Fruit fly (Drosophila melanogaster) whole organism, embryonic: ENCODE data around the gene HemK1.

Source experiments
- Abd-B ChIP-seq: fragments of 200-800 bp; sonication (Bioruptor generic); optimal IDR thresholded peaks from 2 replicates; lab custom pipeline; 2018; ENCODE audit warnings: missing biosample characterization, mild to moderate bottlenecking, missing genetic modification characterization, moderate library complexity
- Antp ChIP-seq: fragments of 200-800 bp; sonication (Bioruptor generic); optimal IDR thresholded peaks from 3 replicates; lab custom pipeline; 2016; ENCODE audit warnings: missing biosample characterization, missing genetic modification characterization
- Atf3 ChIP-seq: fragments of 200-800 bp; sonication (Bioruptor generic); optimal IDR thresholded peaks from 3 replicates; lab custom pipeline; 2016; ENCODE audit warnings: missing biosample characterization, missing genetic modification characterization
- CG10274 ChIP-seq: fragments of 200-800 bp; sonication (Bioruptor generic); optimal IDR thresholded peaks from 3 replicates; lab custom pipeline; 2017; ENCODE audit warnings: missing biosample characterization, mild to moderate bottlenecking, missing genetic modification characterization
- CG11560 ChIP-seq: fragments of 200-800 bp; sonication (Bioruptor generic); IDR thresholded peaks from 3 replicates; pipeline ENCODE4 v1.3.6; 2022; ENCODE audit warnings: missing biosample characterization, missing genetic modification characterization
- CG11696 ChIP-seq: fragments of 200-800 bp; sonication (Bioruptor generic); IDR thresholded peaks from 2 replicates; pipeline ENCODE4 v1.3.6; 2022; ENCODE audit warnings: missing biosample characterization, missing genetic modification characterization
- CG12104 ChIP-seq: fragments of 200-800 bp; sonication (Bioruptor generic); optimal IDR thresholded peaks from 3 replicates; lab custom pipeline; 2016; ENCODE audit warnings: missing biosample characterization, missing genetic modification characterization
- CG12299 ChIP-seq: fragments of 200-800 bp; sonication (Bioruptor generic); optimal IDR thresholded peaks from 2 replicates; lab custom pipeline; 2018; ENCODE audit warnings: missing biosample characterization, mild to moderate bottlenecking, missing genetic modification characterization
- CG12769 ChIP-seq: fragments of 200-800 bp; sonication (Bioruptor generic); optimal IDR thresholded peaks from 2 replicates; lab custom pipeline; 2019; ENCODE audit warnings: missing biosample characterization, mild to moderate bottlenecking, missing genetic modification characterization, moderate library complexity
- CG14050 ChIP-seq: fragments of 200-800 bp; sonication (Bioruptor generic); IDR thresholded peaks from 3 replicates; pipeline ENCODE4 v1.3.6; 2022; ENCODE audit warnings: missing biosample characterization, missing genetic modification characterization
- CG15479 ChIP-seq: fragments of 200-800 bp; sonication (Bioruptor generic); optimal IDR thresholded peaks from 3 replicates; lab custom pipeline; 2019; ENCODE audit warnings: missing biosample characterization, mild to moderate bottlenecking, missing genetic modification characterization, moderate library complexity
- CG17802 ChIP-seq: fragments of 200-800 bp; sonication (Bioruptor generic); optimal IDR thresholded peaks from 2 replicates; lab custom pipeline; 2018; ENCODE audit warnings: missing biosample characterization, mild to moderate bottlenecking, missing genetic modification characterization, moderate library complexity
- CG18476 ChIP-seq: fragments of 200-800 bp; sonication (Bioruptor generic); optimal IDR thresholded peaks from 2 replicates; lab custom pipeline; 2016; ENCODE audit warnings: missing biosample characterization, mild to moderate bottlenecking, missing genetic modification characterization
- CG32532 ChIP-seq: fragments of 200-800 bp; sonication (Bioruptor generic); IDR thresholded peaks from 2 replicates; pipeline ENCODE4 v1.3.6; 2022; ENCODE audit warnings: missing biosample characterization, missing genetic modification characterization
- CG33557 ChIP-seq: fragments of 200-800 bp; sonication (Bioruptor generic); optimal IDR thresholded peaks from 2 replicates; lab custom pipeline; 2019; ENCODE audit warnings: missing biosample characterization, mild to moderate bottlenecking, missing genetic modification characterization, moderate library complexity
- CG4820 ChIP-seq: fragments of 200-800 bp; sonication (Bioruptor generic); optimal IDR thresholded peaks from 3 replicates; lab custom pipeline; 2016; ENCODE audit warnings: missing biosample characterization, missing genetic modification characterization
- CG7963 ChIP-seq: fragments of 200-800 bp; sonication (Bioruptor generic); IDR thresholded peaks from 3 replicates; pipeline ENCODE4 v1.3.6; 2022; ENCODE audit warnings: missing biosample characterization, missing genetic modification characterization; ENCODE audit not compliant: partially characterized antibody
- CG8089 ChIP-seq: fragments of 200-800 bp; sonication (Bioruptor generic); optimal IDR thresholded peaks from 3 replicates; lab custom pipeline; 2016; ENCODE audit warnings: missing biosample characterization, missing genetic modification characterization
- CG9437 ChIP-seq: fragments of 200-800 bp; sonication (Bioruptor generic); optimal IDR thresholded peaks from 2 replicates; lab custom pipeline; 2018; ENCODE audit warnings: missing biosample characterization, mild to moderate bottlenecking, missing genetic modification characterization
- CG9932 ChIP-seq: fragments of 200-800 bp; sonication (Bioruptor generic); IDR thresholded peaks from 2 replicates; pipeline ENCODE4 v1.3.6; 2022; ENCODE audit warnings: missing biosample characterization, missing genetic modification characterization
- Chrac-16 ChIP-seq: fragments of 200-800 bp; sonication (Bioruptor generic); optimal IDR thresholded peaks from 3 replicates; lab custom pipeline; 2016; ENCODE audit warnings: missing biosample characterization, missing genetic modification characterization
- CkIIα-i1 ChIP-seq: fragments of 200-800 bp; sonication (Bioruptor generic); IDR thresholded peaks from 2 replicates; pipeline ENCODE4 v1.3.6; 2022; ENCODE audit warnings: missing biosample characterization, missing genetic modification characterization
- CoRest ChIP-seq: fragments of 200-800 bp; sonication (Bioruptor generic); optimal IDR thresholded peaks from 3 replicates; lab custom pipeline; 2018; ENCODE audit warnings: missing biosample characterization, mild to moderate bottlenecking, missing genetic modification characterization, moderate library complexity
- Dad ChIP-seq: fragments of 200-800 bp; sonication (Bioruptor generic); optimal IDR thresholded peaks from 3 replicates; lab custom pipeline; 2016; ENCODE audit warnings: missing biosample characterization, missing genetic modification characterization
- Elba2 ChIP-seq: fragments of 200-800 bp; sonication (Bioruptor generic); optimal IDR thresholded peaks from 3 replicates; lab custom pipeline; 2016; ENCODE audit warnings: missing biosample characterization, missing genetic modification characterization
- H15 ChIP-seq: fragments of 200-800 bp; sonication (Bioruptor generic); IDR thresholded peaks from 3 replicates; pipeline ENCODE4 v1.3.6; 2022; ENCODE audit warnings: missing biosample characterization, missing genetic modification characterization
- Hr3 ChIP-seq: fragments of 200-800 bp; sonication (Bioruptor generic); optimal IDR thresholded peaks from 3 replicates; lab custom pipeline; 2016; ENCODE audit warnings: missing biosample characterization, missing genetic modification characterization
- NfI ChIP-seq: fragments of 200-800 bp; sonication (Bioruptor generic); optimal IDR thresholded peaks from 3 replicates; lab custom pipeline; 2018; ENCODE audit warnings: missing biosample characterization, mild to moderate bottlenecking, missing genetic modification characterization, moderate library complexity
- Rfx ChIP-seq: fragments of 200-800 bp; sonication (Bioruptor generic); IDR thresholded peaks from 2 replicates; pipeline ENCODE4 v1.3.6; 2022; ENCODE audit warnings: missing biosample characterization, missing genetic modification characterization
- Xbp1 ChIP-seq: fragments of 200-800 bp; sonication (Bioruptor generic); optimal IDR thresholded peaks from 3 replicates; lab custom pipeline; 2016; ENCODE audit warnings: missing biosample characterization, mild to moderate bottlenecking, missing genetic modification characterization
- Xrp1 ChIP-seq: fragments of 200-800 bp; sonication (Bioruptor generic); IDR thresholded peaks from 2 replicates; pipeline ENCODE4 v1.3.6; 2022; ENCODE audit warnings: missing biosample characterization, missing genetic modification characterization
- abd-A ChIP-seq: fragments of 200-800 bp; sonication (Bioruptor generic); optimal IDR thresholded peaks from 3 replicates; lab custom pipeline; 2019; ENCODE audit warnings: missing biosample characterization, mild to moderate bottlenecking, missing genetic modification characterization, moderate library complexity
- ac ChIP-seq: fragments of 200-800 bp; sonication (Bioruptor generic); optimal IDR thresholded peaks from 3 replicates; lab custom pipeline; 2017; ENCODE audit warnings: missing biosample characterization, mild to moderate bottlenecking, missing genetic modification characterization
- ara ChIP-seq: fragments of 200-800 bp; sonication (Bioruptor generic); IDR thresholded peaks from 2 replicates; pipeline ENCODE4 v1.3.6; 2022; ENCODE audit warnings: missing biosample characterization, missing genetic modification characterization
- ash1 ChIP-seq: fragments of 200-800 bp; sonication (Bioruptor generic); optimal IDR thresholded peaks from 2 replicates; lab custom pipeline; 2018; ENCODE audit warnings: missing biosample characterization, mild to moderate bottlenecking, missing genetic modification characterization
- ato ChIP-seq: fragments of 200-800 bp; sonication (Bioruptor generic); IDR thresholded peaks from 2 replicates; pipeline ENCODE4 v1.3.6; 2022; ENCODE audit warnings: missing biosample characterization, missing genetic modification characterization; ENCODE audit not compliant: partially characterized antibody
- chif ChIP-seq, 2 experiments: fragments of 200-800 bp; sonication (Bioruptor generic); optimal IDR thresholded peaks; 3 replicates each; lab custom pipeline; 2016; ENCODE audit warnings: missing biosample characterization in 2 of 2, missing genetic modification characterization in 2 of 2
- crol ChIP-seq: fragments of 200-800 bp; sonication (Bioruptor generic); IDR thresholded peaks from 2 replicates; pipeline ENCODE4 v1.3.6; 2022; ENCODE audit warnings: missing biosample characterization, missing genetic modification characterization
- dan ChIP-seq: fragments of 200-800 bp; sonication (Bioruptor generic); IDR thresholded peaks from 2 replicates; pipeline ENCODE4 v1.3.6; 2022; ENCODE audit warnings: missing biosample characterization, missing genetic modification characterization
- dm ChIP-seq: fragments of 200-800 bp; sonication (Bioruptor generic); optimal IDR thresholded peaks from 3 replicates; lab custom pipeline; 2016; ENCODE audit warnings: missing biosample characterization, missing genetic modification characterization
- emc ChIP-seq: fragments of 200-800 bp; sonication (Bioruptor generic); optimal IDR thresholded peaks from 2 replicates; lab custom pipeline; 2016; ENCODE audit warnings: missing biosample characterization, missing genetic modification characterization
- fru ChIP-seq: fragments of >200 bp; optimal IDR thresholded peaks from 2 replicates; lab custom pipeline; 2017
- her ChIP-seq: fragments of 200-800 bp; sonication (Bioruptor generic); optimal IDR thresholded peaks from 2 replicates; lab custom pipeline; 2016; ENCODE audit warnings: missing biosample characterization, missing genetic modification characterization
- jigr1 ChIP-seq: fragments of 200-800 bp; sonication (Bioruptor generic); IDR thresholded peaks from 3 replicates; pipeline ENCODE4 v1.3.6; 2022; ENCODE audit warnings: missing biosample characterization, missing genetic modification characterization
- luna ChIP-seq: fragments of 200-800 bp; sonication (Bioruptor generic); optimal IDR thresholded peaks from 2 replicates; lab custom pipeline; 2016; ENCODE audit warnings: missing biosample characterization, missing genetic modification characterization
- maf-S ChIP-seq: fragments of 200-800 bp; sonication (Bioruptor generic); optimal IDR thresholded peaks from 2 replicates; lab custom pipeline; 2016; ENCODE audit warnings: missing biosample characterization, missing genetic modification characterization
- nmo ChIP-seq: fragments of 200-800 bp; sonication (Bioruptor generic); optimal IDR thresholded peaks from 2 replicates; lab custom pipeline; 2018; ENCODE audit warnings: missing biosample characterization, mild to moderate bottlenecking, missing genetic modification characterization, moderate library complexity
- ro ChIP-seq: fragments of 200-800 bp; sonication (Bioruptor generic); IDR thresholded peaks from 2 replicates; pipeline ENCODE4 v1.3.6; 2022; ENCODE audit warnings: missing biosample characterization, missing genetic modification characterization
- salm ChIP-seq: fragments of 200-800 bp; sonication (Bioruptor generic); optimal IDR thresholded peaks from 2 replicates; lab custom pipeline; 2018; ENCODE audit warnings: missing biosample characterization, mild to moderate bottlenecking, missing genetic modification characterization
- sens-2 ChIP-seq: fragments of 200-800 bp; sonication (Bioruptor generic); IDR thresholded peaks from 2 replicates; pipeline ENCODE4 v1.3.6; 2022; ENCODE audit warnings: missing biosample characterization, missing genetic modification characterization
- usp ChIP-seq: fragments of >200 bp; optimal IDR thresholded peaks from 2 replicates; lab custom pipeline; 2017; ENCODE audit warnings: missing biosample characterization, missing genetic modification characterization
- zfh2 ChIP-seq: fragments of 200-800 bp; sonication (Bioruptor generic); optimal IDR thresholded peaks from 2 replicates; lab custom pipeline; 2016; ENCODE audit warnings: missing biosample characterization, missing genetic modification characterization

Gene HemK1

DNA sequence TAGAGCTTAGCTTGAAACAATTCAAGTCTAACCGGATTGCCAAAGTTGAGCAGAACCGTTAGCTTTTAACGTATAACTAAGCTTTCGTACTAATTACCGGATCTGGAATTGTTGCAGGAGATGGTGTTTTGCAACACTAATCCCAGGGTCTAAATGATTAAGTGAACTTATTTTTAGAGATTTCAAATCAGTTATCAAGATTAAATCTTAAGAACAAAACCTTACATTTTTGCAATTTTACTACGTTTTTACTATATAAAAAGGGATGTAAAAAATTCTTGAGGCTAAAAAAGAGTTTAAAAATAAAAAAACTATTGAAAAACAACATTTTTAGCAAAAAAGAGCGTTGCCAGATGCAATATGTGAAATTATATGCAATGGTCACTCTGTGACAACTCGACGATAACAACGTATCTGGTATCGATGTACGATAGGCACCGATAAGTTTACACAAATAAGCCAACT is 21.2 kb upstream of the HemK1 start, which contains the start of the genes KFase and epsilonCOP (continued):
- no peak for TF ChIP-seq abd-A (tag; lab: Kevin White, UChicago)
- no peak for TF ChIP-seq crol (GFP tag; lab: Robert Waterston, UW)
- peak; percentile 66 for TF ChIP-seq nmo (GFP tag; lab: Kevin White, UChicago)
- TF ChIP-seq ro (GFP tag; lab: Robert Waterston, UW): no peak
- TF ChIP-seq dan: no peak
- peak; percentile 63 for TF ChIP-seq CG12104 (GFP tag; lab: Kevin White, UChicago)
- TF ChIP-seq Xbp1 (GFP tag; lab: Kevin White, UChicago): peak; percentile 74
- no peak for TF ChIP-seq CG8089 (GFP tag; lab: Kevin White, UChicago)
- peak; percentile 51 for TF ChIP-seq Hr3
- TF ChIP-seq CG32532 (GFP tag; lab: Robert Waterston, UW): peak; percentile 56; the same call in 1 of the 2 replicates
- TF ChIP-seq ash1 (GFP tag; lab: Kevin White, UChicago): no peak
- no peak for TF ChIP-seq CkIIα-i1 (GFP tag; lab: Robert Waterston, UW)
- TF ChIP-seq chif (GFP tag; optimal IDR thresholded peaks at IDR 0.05; lab: Kevin White, UChicago): peak; percentile 34 to 36
- TF ChIP-seq CoRest (tag; lab: Kevin White, UChicago): peak; percentile 80
- TF ChIP-seq CG11560 (tag; lab: Robert Waterston, UW): no peak
- TF ChIP-seq Chrac-16 (GFP tag; lab: Kevin White, UChicago): peak; percentile 35
- peak; percentile 59 for TF ChIP-seq zfh2 (GFP tag; lab: Kevin White, UChicago)
- peak; percentile 6 for TF ChIP-seq emc
- TF ChIP-seq maf-S (GFP tag; lab: Kevin White, UChicago): peak; percentile 52
- TF ChIP-seq salm (tag; lab: Kevin White, UChicago): no peak
- TF ChIP-seq CG4820 (GFP tag; lab: Kevin White, UChicago): peak; percentile 46
- TF ChIP-seq CG33557: peak; percentile 44
- peak; percentile 50 for TF ChIP-seq Dad (GFP tag; lab: Kevin White, UChicago)
- TF ChIP-seq H15: no peak
- peak; percentile 49 for TF ChIP-seq CG12299 (tag; lab: Kevin White, UChicago)
- no peak for TF ChIP-seq usp (GFP tag; lab: Kevin White, UChicago)
- TF ChIP-seq CG11696 (GFP tag; lab: Robert Waterston, UW): no peak
- TF ChIP-seq ac (GFP tag; lab: Kevin White, UChicago): no peak
- TF ChIP-seq jigr1 (GFP tag; lab: Robert Waterston, UW): peak; percentile 59; the same call in 1 of the 3 replicates
- TF ChIP-seq CG15479 (GFP tag; lab: Kevin White, UChicago): no peak
- no peak for TF ChIP-seq fru (lab: Kevin White, UChicago)
- TF ChIP-seq sens-2 (GFP tag; lab: Robert Waterston, UW): no peak
- TF ChIP-seq CG14050: 0 out of 3 replicates have a peak, but pooled peaks have one; percentile 26
- TF ChIP-seq Abd-B (GFP tag; lab: Kevin White, UChicago): peak; percentile 52
- TF ChIP-seq Xrp1 (GFP tag; lab: Robert Waterston, UW): peak; percentile 39; the same call in 1 of the 2 replicates
- no peak for TF ChIP-seq CG12769
- no peak for TF ChIP-seq CG10274 (GFP tag; lab: Kevin White, UChicago)
- peak; percentile 38 for TF ChIP-seq CG18476
- peak; percentile 59 for TF ChIP-seq CG9932
- TF ChIP-seq NfI (GFP tag; lab: Kevin White, UChicago): peak; percentile 62
- peak; percentile 71; the same call in 2 of the 3 replicates for TF ChIP-seq CG7963 (GFP tag; lab: Robert Waterston, UW)
- peak; percentile 4 for TF ChIP-seq Elba2
- TF ChIP-seq Antp (GFP tag; lab: Kevin White, UChicago): peak; percentile 16
- peak; percentile 38 for TF ChIP-seq her (GFP tag; lab: Kevin White, UChicago)
- TF ChIP-seq dm (GFP tag; lab: Kevin White, UChicago): peak; percentile 37
- TF ChIP-seq Rfx: peak; percentile 65; the same call in 1 of the 2 replicates
- TF ChIP-seq luna (GFP tag; lab: Kevin White, UChicago): no peak
- no peak for TF ChIP-seq ara (GFP tag; lab: Robert Waterston, UW)
- peak; percentile 63; the same call in 1 of the 2 replicates for TF ChIP-seq ato (GFP tag; lab: Robert Waterston, UW)
- TF ChIP-seq CG17802 (tag; lab: Kevin White, UChicago): no peak
- peak; percentile 20 for TF ChIP-seq Atf3 (GFP tag; lab: Kevin White, UChicago)
- TF ChIP-seq CG9437 (GFP tag; lab: Kevin White, UChicago): peak; percentile 81
